Worm (Caenorhabditis elegans): ENCODE measurements around the gene mip-2.

ce11 chrV:13678542-13678941 is 6.8 kb upstream of the mip-2 start, which contains the start of the genes tag-65 and ccz-1:
- no peak for TF ChIP-seq nhr-12 (tag; optimal IDR thresholded peaks at IDR 0.05)
- TF ChIP-seq nhr-19 (GFP tag; conservative IDR thresholded peaks at IDR 0.05), result peak; percentile 95
- peak; percentile 71 for TF ChIP-seq unc-130 (tag; optimal IDR thresholded peaks at IDR 0.05)
- peak in 1 of 2 experiments; percentile 75 for TF ChIP-seq ztf-11 (tag; optimal IDR thresholded peaks at IDR 0.05)
- TF ChIP-seq lin-13 (GFP tag; optimal IDR thresholded peaks at IDR 0.05), result peak; percentile 84
- TF ChIP-seq fkh-10 (GFP tag; optimal IDR thresholded peaks at IDR 0.05), result peak; percentile 21
- TF ChIP-seq lin-39 (tag; optimal IDR thresholded peaks at IDR 0.05), result peak; percentile 93

Measured in whole organism, L1 larva.